Fruit fly (Drosophila melanogaster): ENCODE measurements around the gene CG31659.

Gene CG31659

dm6 chr2L:1361771-1362632 is 2.4 kb upstream of the CG31659 start, which contains the start of gene NLaz (continued):
- TF ChIP-seq tx (GFP tag; optimal IDR thresholded peaks at IDR 0.05) (no peak), unpg (GFP tag; optimal IDR thresholded peaks at IDR 0.05) (peak; percentile 57), tup (GFP tag; optimal IDR thresholded peaks at IDR 0.05) (no peak), CG31441 (GFP tag; IDR thresholded peaks at IDR 0.05) (no peak), Dfd (GFP tag; optimal IDR thresholded peaks at IDR 0.05) (no peak), CG15479 (GFP tag; optimal IDR thresholded peaks at IDR 0.05) (no peak), sima (GFP tag; optimal IDR thresholded peaks at IDR 0.05) (no peak), Oli (tag; optimal IDR thresholded peaks at IDR 0.05) (peak; percentile 53), CG6765 (GFP tag; optimal IDR thresholded peaks at IDR 0.05) (no peak), TFAM (GFP tag; optimal IDR thresholded peaks at IDR 0.05) (no peak), Hr39 (optimal IDR thresholded peaks at IDR 0.05) (no peak), CkIIα-i1 (GFP tag; IDR thresholded peaks at IDR 0.05) (no peak), Med (GFP tag) (peak; percentile 94), CG7928 (GFP tag; optimal IDR thresholded peaks at IDR 0.05) (no peak), dysf (GFP tag; IDR thresholded peaks at IDR 0.05) (peak; percentile 69), Dbx (GFP tag; IDR thresholded peaks at IDR 0.05) (peak; percentile 65; the same call in 1 of the 3 replicates), CG1603 (tag; optimal IDR thresholded peaks at IDR 0.05) (peak; percentile 35), Jarid2 (GFP tag; optimal IDR thresholded peaks at IDR 0.05) (no peak), CG11456 (GFP tag; IDR thresholded peaks at IDR 0.05) (peak; percentile 97), Hand (GFP tag; optimal IDR thresholded peaks at IDR 0.05) (no peak), onecut (GFP tag; IDR thresholded peaks at IDR 0.05) (peak; percentile 85), CG10209 (GFP tag; optimal IDR thresholded peaks at IDR 0.05) (no peak), sob (GFP tag; IDR thresholded peaks at IDR 0.05) (peak; percentile 46; the same call in 1 of the 2 replicates), Hr78 (GFP tag; optimal IDR thresholded peaks at IDR 0.05) (no peak), Poxn (GFP tag; IDR thresholded peaks at IDR 0.05) (no peak), zen2 (GFP tag; IDR thresholded peaks at IDR 0.05; ENCODE audit: partially characterized antibody) (no peak), CG17361 (GFP tag; IDR thresholded peaks at IDR 0.05) (no peak), CG15269 (tag; optimal IDR thresholded peaks at IDR 0.05) (no peak), Drgx (GFP tag; IDR thresholded peaks at IDR 0.05) (no peak), klu (GFP tag; IDR thresholded peaks at IDR 0.05) (no peak), MBD-R2 (GFP tag; IDR thresholded peaks at IDR 0.05) (no peak), Neu2 (GFP tag; optimal IDR thresholded peaks at IDR 0.05; ENCODE audit: borderline replicate concordance) (no peak), nom (GFP tag; optimal IDR thresholded peaks at IDR 0.05) (no peak), cad (GFP tag; optimal IDR thresholded peaks at IDR 0.05) (no peak), CG4730 (GFP tag; IDR thresholded peaks at IDR 0.05) (no peak), Hr3 (GFP tag; optimal IDR thresholded peaks at IDR 0.05) (peak; percentile 27), ap (GFP tag; IDR thresholded peaks at IDR 0.05) (no peak), gsb-n (tag; optimal IDR thresholded peaks at IDR 0.05) (no peak), rib (GFP tag; IDR thresholded peaks at IDR 0.05) (no peak), CG10321 (GFP tag; IDR thresholded peaks at IDR 0.05) (no peak), ssp (GFP tag; IDR thresholded peaks at IDR 0.05) (peak; percentile 38; the same call in 1 of the 2 replicates), CG1024 (GFP tag; IDR thresholded peaks at IDR 0.05) (no peak), H2.0 (GFP tag; IDR thresholded peaks at IDR 0.05) (peak; percentile 69), ro (GFP tag; IDR thresholded peaks at IDR 0.05) (peak; percentile 49; the same call in 1 of the 2 replicates), CG11398 (GFP tag; optimal IDR thresholded peaks at IDR 0.05) (no peak), pros (GFP tag; optimal IDR thresholded peaks at IDR 0.05) (no peak), ken (GFP tag; IDR thresholded peaks at IDR 0.05) (peak; percentile 83; the same call in 2 of the 3 replicates), CG2202 (tag; optimal IDR thresholded peaks at IDR 0.05) (no peak), CoRest (tag; optimal IDR thresholded peaks at IDR 0.05) (peak; percentile 19), Hr51 (GFP tag; optimal IDR thresholded peaks at IDR 0.05) (peak in 1 of 2 experiments; percentile 34)

All from whole organism, embryonic.